Fruit fly (Drosophila melanogaster) whole organism, embryonic: ENCODE results near the gene akirin.

Experiments used
- Ada2b ChIP-seq: fragments of 200-800 bp; sonication (Bioruptor generic); IDR thresholded peaks from 2 replicates; pipeline ENCODE4 v1.3.6; 2022; ENCODE audit warnings: missing biosample characterization, missing genetic modification characterization
- B-H2 ChIP-seq: fragments of 200-800 bp; sonication (Bioruptor generic); optimal IDR thresholded peaks from 2 replicates; lab custom pipeline; 2018; ENCODE audit warnings: missing biosample characterization, mild to moderate bottlenecking, missing genetic modification characterization
- BtbVII ChIP-seq: fragments of 200-800 bp; sonication (Bioruptor generic); optimal IDR thresholded peaks from 3 replicates; lab custom pipeline; 2017; ENCODE audit warnings: missing biosample characterization, mild to moderate bottlenecking, missing genetic modification characterization
- Bteb2 ChIP-seq: fragments of 200-800 bp; sonication (Bioruptor generic); optimal IDR thresholded peaks from 2 replicates; lab custom pipeline; 2016; ENCODE audit warnings: missing biosample characterization, missing genetic modification characterization
- C15 ChIP-seq: fragments of 200-800 bp; sonication (Bioruptor generic); IDR thresholded peaks from 3 replicates; pipeline ENCODE4 v1.3.6; 2022; ENCODE audit warnings: missing biosample characterization, missing genetic modification characterization
- CG10462 ChIP-seq: fragments of 200-800 bp; sonication (Bioruptor generic); optimal IDR thresholded peaks from 2 replicates; lab custom pipeline; 2016; ENCODE audit warnings: missing biosample characterization, missing genetic modification characterization
- CG11093 ChIP-seq: fragments of 200-800 bp; sonication (Bioruptor generic); IDR thresholded peaks from 3 replicates; pipeline ENCODE4 v1.3.6; 2022; ENCODE audit warnings: missing biosample characterization, missing genetic modification characterization
- CG17359 ChIP-seq: fragments of 200-800 bp; sonication (Bioruptor generic); optimal IDR thresholded peaks from 3 replicates; lab custom pipeline; 2018; ENCODE audit warnings: missing biosample characterization, mild to moderate bottlenecking, missing genetic modification characterization, moderate library complexity
- CG18599 ChIP-seq: fragments of 200-800 bp; sonication (Bioruptor generic); optimal IDR thresholded peaks from 3 replicates; lab custom pipeline; 2017; ENCODE audit warnings: missing biosample characterization, missing genetic modification characterization, mild to moderate bottlenecking, moderate library complexity, missing genetic modification reagents
- CG2678 ChIP-seq: fragments of 200-800 bp; sonication (Bioruptor generic); optimal IDR thresholded peaks from 3 replicates; lab custom pipeline; 2019; ENCODE audit warnings: missing biosample characterization, mild to moderate bottlenecking, missing genetic modification characterization, moderate library complexity
- CG30431 ChIP-seq: fragments of 200-800 bp; sonication (Bioruptor generic); optimal IDR thresholded peaks from 2 replicates; lab custom pipeline; 2017; ENCODE audit warnings: missing biosample characterization, missing genetic modification characterization
- CG31224 ChIP-seq: fragments of 200-800 bp; sonication (Bioruptor generic); IDR thresholded peaks from 2 replicates; pipeline ENCODE4 v1.3.6; 2022; ENCODE audit warnings: missing biosample characterization, missing genetic modification characterization
- CG31365 ChIP-seq: fragments of 200-800 bp; sonication (Bioruptor generic); optimal IDR thresholded peaks from 2 replicates; lab custom pipeline; 2018; ENCODE audit warnings: missing biosample characterization, mild to moderate bottlenecking, missing genetic modification characterization
- CG33213 ChIP-seq: fragments of 200-800 bp; sonication (Bioruptor generic); optimal IDR thresholded peaks from 3 replicates; lab custom pipeline; 2016; ENCODE audit warnings: missing biosample characterization, missing genetic modification characterization
- CG3407 ChIP-seq: fragments of 200-800 bp; sonication (Bioruptor generic); optimal IDR thresholded peaks from 2 replicates; lab custom pipeline; 2018; ENCODE audit warnings: missing biosample characterization, mild to moderate bottlenecking, missing genetic modification characterization
- CG4730 ChIP-seq: fragments of 200-800 bp; sonication (Bioruptor generic); IDR thresholded peaks from 2 replicates; pipeline ENCODE4 v1.3.6; 2022; ENCODE audit warnings: missing biosample characterization, missing genetic modification characterization
- CG6272 ChIP-seq: fragments of 200-800 bp; sonication (Bioruptor generic); IDR thresholded peaks from 2 replicates; pipeline ENCODE4 v1.3.6; 2022; ENCODE audit warnings: missing biosample characterization, missing genetic modification characterization
- CG6854 ChIP-seq: fragments of 200-800 bp; sonication (Bioruptor generic); optimal IDR thresholded peaks from 3 replicates; lab custom pipeline; 2017; ENCODE audit warnings: missing biosample characterization, mild to moderate bottlenecking, missing genetic modification characterization
- CG7372 ChIP-seq: fragments of 200-800 bp; sonication (Bioruptor generic); IDR thresholded peaks from 2 replicates; pipeline ENCODE4 v1.3.6; 2022; ENCODE audit warnings: missing biosample characterization, missing genetic modification characterization
- D19A ChIP-seq: fragments of 200-800 bp; optimal IDR thresholded peaks from 3 replicates; lab custom pipeline; 2019; ENCODE audit warnings: missing biosample characterization, mild to moderate bottlenecking, missing genetic modification characterization, moderate library complexity
- Dip2 ChIP-seq: fragments of 200-800 bp; sonication (Bioruptor generic); IDR thresholded peaks from 2 replicates; pipeline ENCODE4 v1.3.6; 2022; ENCODE audit warnings: missing biosample characterization, missing genetic modification characterization
- Dref ChIP-seq: fragments of 200-800 bp; sonication (Bioruptor generic); IDR thresholded peaks from 2 replicates; pipeline ENCODE4 v1.3.6; 2022; ENCODE audit warnings: missing biosample characterization, missing genetic modification characterization
- Ets65A ChIP-seq: fragments of 200-800 bp; sonication (Bioruptor generic); peaks from one replicate; lab custom pipeline; 2016; ENCODE audit warnings: missing biosample characterization, missing genetic modification characterization
- Fer3 ChIP-seq: fragments of 200-800 bp; sonication (Bioruptor generic); optimal IDR thresholded peaks from 2 replicates; lab custom pipeline; 2018; ENCODE audit warnings: missing biosample characterization, mild to moderate bottlenecking, missing genetic modification characterization, moderate library complexity
- Med ChIP-seq: fragments of 200-800 bp; sonication (Bioruptor generic); peaks from one replicate; lab custom pipeline; 2016; ENCODE audit warnings: missing biosample characterization, missing genetic modification characterization, mild to moderate bottlenecking, inconsistent platforms, moderate library complexity
- PHDP ChIP-seq: fragments of 200-800 bp; sonication (Bioruptor generic); optimal IDR thresholded peaks from 3 replicates; lab custom pipeline; 2018; ENCODE audit warnings: missing biosample characterization, mild to moderate bottlenecking, missing genetic modification characterization, moderate library complexity
- Pdp1 ChIP-seq, 2 experiments: fragments of 200-800 bp; sonication (Bioruptor generic); optimal IDR thresholded peaks; 3 replicates each; lab custom pipeline; 2016; ENCODE audit warnings: missing biosample characterization in 2 of 2, missing genetic modification characterization in 2 of 2, mild to moderate bottlenecking in 1 of 2, moderate library complexity in 1 of 2
- TFAM ChIP-seq: fragments of 200-800 bp; sonication (Bioruptor generic); optimal IDR thresholded peaks from 2 replicates; lab custom pipeline; 2017; ENCODE audit warnings: missing biosample characterization, missing genetic modification characterization, inconsistent platforms
- Taf1 ChIP-seq: fragments of 200-800 bp; sonication (Bioruptor generic); IDR thresholded peaks from 2 replicates; pipeline ENCODE4 v1.3.6; 2022; ENCODE audit warnings: missing biosample characterization, missing genetic modification characterization
- Xbp1 ChIP-seq: fragments of 200-800 bp; sonication (Bioruptor generic); optimal IDR thresholded peaks from 3 replicates; lab custom pipeline; 2016; ENCODE audit warnings: missing biosample characterization, mild to moderate bottlenecking, missing genetic modification characterization
- Xrp1 ChIP-seq: fragments of 200-800 bp; sonication (Bioruptor generic); IDR thresholded peaks from 2 replicates; pipeline ENCODE4 v1.3.6; 2022; ENCODE audit warnings: missing biosample characterization, missing genetic modification characterization
- YL-1 ChIP-seq: fragments of 200-800 bp; sonication (Bioruptor generic); optimal IDR thresholded peaks from 3 replicates; lab custom pipeline; 2017; ENCODE audit warnings: missing biosample characterization, mild to moderate bottlenecking, missing genetic modification characterization
- ash1 ChIP-seq: fragments of 200-800 bp; sonication (Bioruptor generic); optimal IDR thresholded peaks from 2 replicates; lab custom pipeline; 2018; ENCODE audit warnings: missing biosample characterization, mild to moderate bottlenecking, missing genetic modification characterization
- ci ChIP-seq: fragments of 200-800 bp; sonication (Bioruptor generic); IDR thresholded peaks from 3 replicates; pipeline ENCODE4 v1.3.6; 2022; ENCODE audit warnings: missing biosample characterization, missing genetic modification characterization
- dmrt99B ChIP-seq: fragments of 200-800 bp; sonication (Bioruptor generic); optimal IDR thresholded peaks from 2 replicates; lab custom pipeline; 2018; ENCODE audit warnings: missing biosample characterization, mild to moderate bottlenecking, missing genetic modification characterization, moderate library complexity
- eve ChIP-seq, 2 experiments: fragments of >200 bp; optimal IDR thresholded peaks; 2 replicates each; lab custom pipeline; 2017; ENCODE audit warnings: missing biosample characterization in 2 of 2, missing genetic modification characterization in 2 of 2
- fd96Cb ChIP-seq: fragments of 200-800 bp; sonication (Bioruptor generic); optimal IDR thresholded peaks from 2 replicates; lab custom pipeline; 2018; ENCODE audit warnings: missing biosample characterization, mild to moderate bottlenecking, missing genetic modification characterization, moderate library complexity
- gem ChIP-seq: fragments of 200-800 bp; sonication (Bioruptor generic); optimal IDR thresholded peaks from 2 replicates; lab custom pipeline; 2019; ENCODE audit warnings: missing biosample characterization, mild to moderate bottlenecking, missing genetic modification characterization, moderate library complexity
- kah ChIP-seq: fragments of 200-800 bp; sonication (Bioruptor generic); optimal IDR thresholded peaks from 2 replicates; lab custom pipeline; 2018; ENCODE audit warnings: missing biosample characterization, mild to moderate bottlenecking, missing genetic modification characterization
- lab ChIP-seq: fragments of 200-800 bp; sonication (Bioruptor generic); optimal IDR thresholded peaks from 3 replicates; lab custom pipeline; 2017; ENCODE audit warnings: missing biosample characterization, missing genetic modification characterization, mild to moderate bottlenecking, moderate library complexity, missing genetic modification reagents
- lmd ChIP-seq: fragments of 200-800 bp; sonication (Bioruptor generic); IDR thresholded peaks from 2 replicates; pipeline ENCODE4 v1.3.6; 2022; ENCODE audit warnings: missing biosample characterization, missing genetic modification characterization
- lov ChIP-seq, 2 experiments: fragments of 200-800 bp in 1 of 2; fragments of >200 bp in 1 of 2; sonication (Bioruptor generic) in 1 of 2; IDR thresholded peaks in 1 of 2; optimal IDR thresholded peaks in 1 of 2; 2 replicates in 1 of 2; 3 replicates in 1 of 2; pipeline versions ENCODE4 v1.3.6 to Lab custom; 2017 to 2022; ENCODE audit warnings: missing biosample characterization in 1 of 2, missing genetic modification characterization in 1 of 2
- pan ChIP-seq, 4 experiments: fragments of >200 bp in 3 of 4; fragments of 200-800 bp in 1 of 4; sonication (Bioruptor generic) in 1 of 4; optimal IDR thresholded peaks in 3 of 4; IDR thresholded peaks in 1 of 4; 2 replicates each; pipeline versions ENCODE4 v1.3.6 to Lab custom; 2017 to 2022; ENCODE audit warnings: missing biosample characterization in 2 of 4, missing genetic modification characterization in 2 of 4, mixed read lengths in 1 of 4
- peb ChIP-seq: fragments of 200-800 bp; sonication (Bioruptor generic); IDR thresholded peaks from 2 replicates; pipeline ENCODE4 v1.3.6; 2022; ENCODE audit warnings: missing biosample characterization, missing genetic modification characterization
- pnt ChIP-seq: fragments of 200-800 bp; sonication (Bioruptor generic); optimal IDR thresholded peaks from 3 replicates; lab custom pipeline; 2016; ENCODE audit warnings: missing biosample characterization, missing genetic modification characterization
- tll ChIP-seq, 2 experiments: fragments of 200-800 bp in 1 of 2; fragments of >200 bp in 1 of 2; sonication (Bioruptor generic) in 1 of 2; optimal IDR thresholded peaks; 2 replicates each; lab custom pipeline; 2017 to 2019; ENCODE audit warnings: missing biosample characterization in 2 of 2, missing genetic modification characterization in 2 of 2, mild to moderate bottlenecking in 1 of 2, moderate library complexity in 1 of 2
- unc-4 ChIP-seq: fragments of 200-800 bp; sonication (Bioruptor generic); IDR thresholded peaks from 2 replicates; pipeline ENCODE4 v1.3.6; 2022; ENCODE audit warnings: missing biosample characterization, missing genetic modification characterization; ENCODE audit not compliant: partially characterized antibody
- unpg ChIP-seq: fragments of 200-800 bp; sonication (Bioruptor generic); optimal IDR thresholded peaks from 3 replicates; lab custom pipeline; 2018; ENCODE audit warnings: missing biosample characterization, mild to moderate bottlenecking, missing genetic modification characterization, moderate library complexity

akirin gene

DNA sequence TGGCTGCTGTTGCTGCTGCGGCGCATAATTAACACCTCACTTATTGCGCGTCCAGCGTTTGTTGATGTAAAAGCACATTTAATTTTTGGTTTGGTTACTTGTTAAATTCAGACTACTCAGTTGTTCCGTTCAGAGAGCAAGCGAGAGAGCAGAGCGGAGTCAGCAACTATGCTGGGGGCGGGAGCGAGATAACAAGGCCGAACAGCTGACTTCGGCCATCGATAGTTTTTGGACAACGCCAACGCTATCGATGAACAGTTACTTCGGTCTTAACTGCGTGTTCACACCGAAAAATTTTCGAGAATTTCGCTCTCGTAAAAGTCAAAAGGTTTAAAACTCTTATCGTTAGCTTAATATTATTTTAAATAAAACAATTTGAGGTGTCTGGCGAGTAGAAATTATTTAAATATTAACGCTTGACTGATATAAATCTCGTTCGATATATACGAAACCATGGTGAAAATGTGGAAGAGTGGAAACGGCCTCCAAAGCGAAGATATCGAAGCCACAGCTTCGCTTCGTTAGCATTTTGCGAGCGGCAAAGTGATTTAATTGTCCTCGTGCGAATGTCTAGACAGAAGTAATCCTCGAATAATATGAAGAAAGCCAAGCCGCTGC is 11.8 kb downstream of the akirin start, which contains the start of the genes SMSr and smid (continued):
- TF ChIP-seq CG33213 (GFP tag; lab: Kevin White, UChicago) (no peak), TFAM (GFP tag; lab: Kevin White, UChicago) (no peak), dmrt99B (tag; lab: Kevin White, UChicago) (peak; percentile 49), pan (optimal IDR thresholded peaks at IDR 0.05; lab: Kevin White, UChicago) (no peak), pan (GFP tag; optimal IDR thresholded peaks at IDR 0.05 in 1 of 2, IDR thresholded peaks at IDR 0.05 in 1 of 2) (peak in 1 of 2 experiments; percentile 47), unpg (GFP tag; lab: Kevin White, UChicago) (no peak), pnt (GFP tag; lab: Kevin White, UChicago) (no peak), CG18599 (GFP tag; lab: Kevin White, UChicago) (peak; percentile 67), lov (optimal IDR thresholded peaks at IDR 0.05; lab: Kevin White, UChicago) (no peak), lov (GFP tag; IDR thresholded peaks at IDR 0.05; lab: Robert Waterston, UW) (no peak), CG31224 (GFP tag; lab: Robert Waterston, UW) (no peak), YL-1 (GFP tag; lab: Kevin White, UChicago) (peak; percentile 78), ci (0 out of 3 replicates have a peak, but pooled peaks have one; percentile 26), Bteb2 (GFP tag; lab: Kevin White, UChicago) (peak; percentile 39), CG11093 (GFP tag; lab: Robert Waterston, UW) (0 out of 3 replicates have a peak, but pooled peaks have one; percentile 25), C15 (GFP tag; lab: Robert Waterston, UW) (no peak), unc-4 (peak; percentile 91), CG6854 (GFP tag; lab: Kevin White, UChicago) (no peak), Med (peak; percentile 83), CG7372 (GFP tag; lab: Robert Waterston, UW) (peak; percentile 27), Dref (GFP tag; lab: Robert Waterston, UW) (peak; percentile 78), Xbp1 (GFP tag; lab: Kevin White, UChicago) (peak; percentile 72), Ada2b (GFP tag; lab: Robert Waterston, UW) (0 out of 2 replicates have a peak, but pooled peaks have one; percentile 23), D19A (tag; lab: Kevin White, UChicago) (no peak), Ets65A (GFP tag; lab: Kevin White, UChicago) (peak; percentile 96), Taf1 (no peak; the same call in 1 of the 2 replicates), CG31365 (tag; lab: Kevin White, UChicago) (no peak), Dip2 (no peak), tll (GFP tag; optimal IDR thresholded peaks at IDR 0.05; lab: Kevin White, UChicago) (peak; percentile 80 to 96), lmd (GFP tag; lab: Robert Waterston, UW) (peak; percentile 51; the same call in 1 of the 2 replicates), CG3407 (GFP tag; lab: Kevin White, UChicago) (peak; percentile 21), Pdp1 (GFP tag; optimal IDR thresholded peaks at IDR 0.05; lab: Kevin White, UChicago) (peak; percentile 29 to 46), kah (GFP tag; lab: Kevin White, UChicago) (no peak), BtbVII (GFP tag; lab: Kevin White, UChicago) (peak; percentile 36), ash1 (GFP tag; lab: Kevin White, UChicago) (no peak), CG2678 (tag; lab: Kevin White, UChicago) (no peak), peb (GFP tag; lab: Robert Waterston, UW) (no peak), CG30431 (GFP tag; lab: Kevin White, UChicago) (no peak), gem (tag; lab: Kevin White, UChicago) (peak; percentile 82), B-H2 (GFP tag; lab: Kevin White, UChicago) (peak; percentile 23), Xrp1 (peak; percentile 65), PHDP (tag; lab: Kevin White, UChicago) (peak; percentile 60), fd96Cb (tag; lab: Kevin White, UChicago) (peak; percentile 39), CG10462 (GFP tag; lab: Kevin White, UChicago) (no peak), lab (GFP tag; lab: Kevin White, UChicago) (peak; percentile 51), CG6272 (GFP tag; lab: Robert Waterston, UW) (no peak), eve (GFP tag; optimal IDR thresholded peaks at IDR 0.05; lab: Kevin White, UChicago) (no peak), CG17359 (tag; lab: Kevin White, UChicago) (peak; percentile 53), CG4730 (GFP tag; lab: Robert Waterston, UW) (no peak), Fer3 (peak; percentile 39)
